Fruit fly (Drosophila melanogaster): ENCODE results near the gene for.

DNA sequence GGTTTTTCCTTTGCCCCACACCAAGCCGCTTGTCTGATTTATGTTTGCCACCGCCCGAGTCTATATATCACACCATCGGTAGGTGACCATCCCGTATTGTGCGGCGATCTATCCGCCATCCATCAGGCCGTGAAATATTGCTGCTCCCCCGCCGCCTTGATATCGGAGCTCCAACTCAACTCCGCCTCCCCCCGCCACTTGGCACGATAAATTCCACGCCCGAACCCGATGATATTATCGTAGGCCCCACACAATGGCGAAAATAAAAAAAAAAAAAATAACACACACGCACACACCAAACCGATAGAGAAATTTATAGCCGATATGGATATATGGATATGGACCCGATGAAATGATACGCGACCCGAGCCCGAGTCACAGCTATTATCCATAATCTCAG lies 66.0 kb downstream of the for start:
- TF ChIP-seq psq (optimal IDR thresholded peaks at IDR 0.05) (no peak), CG8478 (optimal IDR thresholded peaks at IDR 0.05) (no peak), pan (optimal IDR thresholded peaks at IDR 0.05) (no peak)

Measured in whole organism.